Worm (Caenorhabditis elegans) whole organism, early embryonic: ENCODE measurements around the gene C50D2.6.

ENCODE experiments used
- ama-1 ChIP-seq: fragments of 150-350 bp; optimal IDR thresholded peaks from 2 replicates; lab custom pipeline; 2014
- flt-1 ChIP-seq: fragments of 200-800 bp; sonication (Bioruptor generic); IDR thresholded peaks from 2 replicates; pipeline ENCODE4 v1.3.6; 2022; ENCODE audit warnings: missing genetic modification characterization, missing compliant biosample characterization
- tbx-37 ChIP-seq: fragments of 200-800 bp; sonication (Bioruptor generic); conservative IDR thresholded peaks from 2 replicates; pipeline ENCODE4 v1.3.6; 2022; ENCODE audit warnings: missing genetic modification reagents, missing genetic modification characterization, missing compliant biosample characterization

DNA sequence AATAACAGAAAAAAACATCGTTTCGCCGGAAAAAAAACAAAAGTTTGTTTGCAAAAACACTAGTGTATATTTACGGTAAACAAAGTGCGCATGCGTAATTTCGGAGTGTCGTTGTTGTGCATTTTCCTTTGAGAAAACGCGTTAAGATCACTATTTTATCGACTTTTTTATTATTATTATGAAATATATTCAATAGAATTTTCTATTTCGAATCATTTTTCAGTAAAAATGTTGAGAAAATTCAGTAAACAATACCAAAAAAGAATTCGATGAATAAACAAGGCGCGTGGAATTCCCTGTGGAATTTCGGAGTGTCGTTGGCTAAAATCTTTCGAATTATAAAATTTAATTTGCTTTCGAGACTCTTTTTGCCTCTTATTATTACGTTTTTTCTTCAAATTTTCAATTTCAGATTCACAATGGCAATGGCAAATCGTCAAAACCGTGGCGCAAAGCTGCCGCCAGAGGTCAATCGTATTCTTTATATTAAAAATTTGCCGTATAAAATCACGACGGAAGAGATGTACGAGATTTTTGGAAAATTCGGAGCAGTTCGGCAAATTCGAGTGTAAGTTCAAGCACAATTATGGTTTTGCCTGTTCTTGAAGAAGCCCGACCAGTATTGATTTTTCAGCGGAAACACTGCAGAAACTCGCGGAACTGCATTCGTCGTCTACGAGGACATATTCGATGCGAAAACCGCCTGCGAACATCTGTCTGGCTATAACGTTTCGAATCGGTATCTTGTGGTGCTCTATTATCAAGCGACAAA is 13.9 kb downstream of the C50D2.6 start, which contains the start of the genes luc-7L3 and sftb-6:
- TF ChIP-seq tbx-37 (GFP tag; lab: Robert Waterston, UW) (no peak), ama-1 (lab: Kevin White, UChicago) (no peak), flt-1 (GFP tag; lab: Robert Waterston, UW) (no peak)
